Worm (Caenorhabditis elegans) whole organism, early embryonic: Measurements from ENCODE around the gene sre-43.

Source experiments
- aly-1 ChIP-seq: sonication (generic microtip); optimal IDR thresholded peaks from 2 replicates; lab custom pipeline; 2016; ENCODE audit warnings: missing genetic modification characterization, missing compliant biosample characterization
- ama-1 ChIP-seq: fragments of 150-350 bp; optimal IDR thresholded peaks from 2 replicates; lab custom pipeline; 2014
- ceh-36 ChIP-seq: sonication (generic microtip); optimal IDR thresholded peaks from 2 replicates; lab custom pipeline; 2016; ENCODE audit warnings: missing genetic modification characterization, inconsistent platforms, missing compliant biosample characterization
- ets-7 ChIP-seq: sonication (generic microtip); optimal IDR thresholded peaks from 2 replicates; lab custom pipeline; 2016; ENCODE audit warnings: missing genotype, missing genetic modification characterization, missing compliant biosample characterization
- flt-1 ChIP-seq: fragments of 200-800 bp; sonication (Bioruptor generic); IDR thresholded peaks from 2 replicates; pipeline ENCODE4 v1.3.6; 2022; ENCODE audit warnings: missing genetic modification characterization, missing compliant biosample characterization
- hmg-4 ChIP-seq: fragments of 200-800 bp; sonication (Bioruptor generic); optimal IDR thresholded peaks from 2 replicates; lab custom pipeline; 2018; ENCODE audit warnings: mild to moderate bottlenecking, missing genetic modification characterization, missing compliant biosample characterization
- scrt-1 ChIP-seq: fragments of 200-800 bp; sonication (Bioruptor generic); IDR thresholded peaks from 2 replicates; pipeline ENCODE4 v1.3.6; 2022; ENCODE audit warnings: missing genetic modification characterization, missing compliant biosample characterization
- sea-1 ChIP-seq: fragments of 200-800 bp; sonication (Bioruptor generic); conservative IDR thresholded peaks from 2 replicates; pipeline ENCODE4 v1.3.6; 2022; ENCODE audit warnings: missing genetic modification characterization, missing compliant biosample characterization
- tbx-11 ChIP-seq: fragments of 200-800 bp; sonication (Bioruptor generic); IDR thresholded peaks from 2 replicates; pipeline ENCODE4 v1.3.6; 2022; ENCODE audit warnings: missing genetic modification characterization, missing compliant biosample characterization
- tbx-37 ChIP-seq: fragments of 200-800 bp; sonication (Bioruptor generic); conservative IDR thresholded peaks from 2 replicates; pipeline ENCODE4 v1.3.6; 2022; ENCODE audit warnings: missing genetic modification reagents, missing genetic modification characterization, missing compliant biosample characterization

DNA sequence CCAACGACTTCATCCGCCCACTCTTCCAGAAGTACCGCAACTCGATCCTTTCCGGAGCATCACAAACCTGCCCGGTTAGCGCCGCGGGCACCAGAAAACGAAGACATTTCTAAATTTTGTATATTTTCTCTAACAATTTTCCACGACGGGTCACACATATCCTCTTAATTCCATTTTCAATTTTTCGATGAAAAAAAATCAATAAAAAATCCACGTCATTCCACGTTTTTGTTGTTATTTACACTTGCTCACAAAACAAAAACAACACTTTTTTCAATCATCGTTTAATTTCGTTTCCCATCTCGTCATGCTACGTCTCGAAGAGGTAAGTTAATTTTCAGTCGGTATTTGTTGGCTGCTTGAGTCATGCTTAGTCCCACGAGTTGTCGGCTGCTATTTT lies 39.5 kb upstream of the sre-43 start, which contains the start of gene F01D5.7:
- TF ChIP-seq ama-1 (lab: Kevin White, UChicago) (no peak), aly-1 (no peak), sea-1 (GFP tag; lab: Robert Waterston, UW) (no peak), ceh-36 (no peak), ets-7 (no peak), hmg-4 (GFP tag; lab: Kevin White, UChicago) (no peak), flt-1 (GFP tag; lab: Robert Waterston, UW) (no peak), tbx-37 (GFP tag; lab: Robert Waterston, UW) (no peak), scrt-1 (GFP tag; lab: Robert Waterston, UW) (no peak), tbx-11 (GFP tag; lab: Robert Waterston, UW) (no peak)
